Fruit fly (Drosophila melanogaster) whole organism, embryonic: ENCODE data around the gene slmo.

Source experiments
- CG10267 ChIP-seq: fragments of 200-800 bp; sonication (Bioruptor generic); optimal IDR thresholded peaks from 2 replicates; lab custom pipeline; 2018; ENCODE audit warnings: missing biosample characterization, mild to moderate bottlenecking, missing genetic modification characterization, moderate library complexity
- CG10543 ChIP-seq: fragments of 200-800 bp; sonication (Bioruptor generic); optimal IDR thresholded peaks from 3 replicates; lab custom pipeline; 2017; ENCODE audit warnings: missing biosample characterization, mild to moderate bottlenecking, missing genetic modification characterization, moderate library complexity
- CG11093 ChIP-seq: fragments of 200-800 bp; sonication (Bioruptor generic); IDR thresholded peaks from 3 replicates; pipeline ENCODE4 v1.3.6; 2022; ENCODE audit warnings: missing biosample characterization, missing genetic modification characterization
- CG12299 ChIP-seq: fragments of 200-800 bp; sonication (Bioruptor generic); optimal IDR thresholded peaks from 2 replicates; lab custom pipeline; 2018; ENCODE audit warnings: missing biosample characterization, mild to moderate bottlenecking, missing genetic modification characterization
- CG12391 ChIP-seq: fragments of 200-800 bp; sonication (Bioruptor generic); optimal IDR thresholded peaks from 3 replicates; lab custom pipeline; 2018; ENCODE audit warnings: missing biosample characterization, mild to moderate bottlenecking, missing genetic modification characterization, moderate library complexity
- CG12769 ChIP-seq: fragments of 200-800 bp; sonication (Bioruptor generic); optimal IDR thresholded peaks from 2 replicates; lab custom pipeline; 2019; ENCODE audit warnings: missing biosample characterization, mild to moderate bottlenecking, missing genetic modification characterization, moderate library complexity
- CG14014 ChIP-seq: fragments of 200-800 bp; sonication (Bioruptor generic); IDR thresholded peaks from 2 replicates; pipeline ENCODE4 v1.3.6; 2022; ENCODE audit warnings: missing biosample characterization, missing genetic modification characterization
- CG15073 ChIP-seq: fragments of 200-800 bp; sonication (Bioruptor generic); optimal IDR thresholded peaks from 2 replicates; lab custom pipeline; 2016; ENCODE audit warnings: missing biosample characterization, missing genetic modification characterization
- CG15479 ChIP-seq: fragments of 200-800 bp; sonication (Bioruptor generic); optimal IDR thresholded peaks from 3 replicates; lab custom pipeline; 2019; ENCODE audit warnings: missing biosample characterization, mild to moderate bottlenecking, missing genetic modification characterization, moderate library complexity
- CG15601 ChIP-seq: fragments of 200-800 bp; sonication (Bioruptor generic); optimal IDR thresholded peaks from 3 replicates; lab custom pipeline; 2019; ENCODE audit warnings: missing biosample characterization, mild to moderate bottlenecking, missing genetic modification characterization, moderate library complexity
- CG15696 ChIP-seq: fragments of 200-800 bp; sonication (Bioruptor generic); optimal IDR thresholded peaks from 2 replicates; lab custom pipeline; 2019; ENCODE audit warnings: missing biosample characterization, mild to moderate bottlenecking, missing genetic modification characterization, moderate library complexity
- CG16813 ChIP-seq: fragments of 200-800 bp; sonication (Bioruptor generic); IDR thresholded peaks from 3 replicates; pipeline ENCODE4 v1.3.6; 2022; ENCODE audit warnings: missing biosample characterization, missing genetic modification characterization; ENCODE audit not compliant: partially characterized antibody
- CG17568 ChIP-seq: fragments of 200-800 bp; sonication (Bioruptor generic); optimal IDR thresholded peaks from 2 replicates; lab custom pipeline; 2018; ENCODE audit warnings: missing biosample characterization, mild to moderate bottlenecking, missing genetic modification characterization, moderate library complexity
- CG1832 ChIP-seq: fragments of 200-800 bp; sonication (Bioruptor generic); optimal IDR thresholded peaks from 2 replicates; lab custom pipeline; 2017; ENCODE audit warnings: missing biosample characterization, mild to moderate bottlenecking, missing genetic modification characterization, inconsistent platforms
- CG31224 ChIP-seq: fragments of 200-800 bp; sonication (Bioruptor generic); IDR thresholded peaks from 2 replicates; pipeline ENCODE4 v1.3.6; 2022; ENCODE audit warnings: missing biosample characterization, missing genetic modification characterization
- CG42726 ChIP-seq: fragments of 200-800 bp; sonication (Bioruptor generic); IDR thresholded peaks from 2 replicates; pipeline ENCODE4 v1.3.6; 2022; ENCODE audit warnings: missing biosample characterization, missing genetic modification characterization; ENCODE audit not compliant: partially characterized antibody
- CG5180 ChIP-seq: fragments of 200-800 bp; sonication (Bioruptor generic); optimal IDR thresholded peaks from 3 replicates; lab custom pipeline; 2017; ENCODE audit warnings: missing biosample characterization, missing genetic modification characterization, mild to moderate bottlenecking, moderate library complexity, missing genetic modification reagents
- CG6272 ChIP-seq: fragments of 200-800 bp; sonication (Bioruptor generic); IDR thresholded peaks from 2 replicates; pipeline ENCODE4 v1.3.6; 2022; ENCODE audit warnings: missing biosample characterization, missing genetic modification characterization
- CG6791 ChIP-seq: fragments of 200-800 bp; sonication (Bioruptor generic); IDR thresholded peaks from 3 replicates; pipeline ENCODE4 v1.3.6; 2022; ENCODE audit warnings: missing biosample characterization, missing genetic modification characterization; ENCODE audit not compliant: partially characterized antibody
- CG7372 ChIP-seq: fragments of 200-800 bp; sonication (Bioruptor generic); IDR thresholded peaks from 2 replicates; pipeline ENCODE4 v1.3.6; 2022; ENCODE audit warnings: missing biosample characterization, missing genetic modification characterization
- CG7928 ChIP-seq: fragments of 200-800 bp; sonication (Bioruptor generic); optimal IDR thresholded peaks from 2 replicates; lab custom pipeline; 2017; ENCODE audit warnings: missing biosample characterization, mild to moderate bottlenecking, missing genetic modification characterization
- CG8478 ChIP-seq: fragments of >200 bp; optimal IDR thresholded peaks from 2 replicates; lab custom pipeline; 2018
- CG9817 ChIP-seq: fragments of 200-800 bp; sonication (Bioruptor generic); optimal IDR thresholded peaks from 2 replicates; lab custom pipeline; 2018; ENCODE audit warnings: missing biosample characterization, mild to moderate bottlenecking, missing genetic modification characterization, moderate library complexity
- CoRest ChIP-seq: fragments of 200-800 bp; sonication (Bioruptor generic); optimal IDR thresholded peaks from 3 replicates; lab custom pipeline; 2018; ENCODE audit warnings: missing biosample characterization, mild to moderate bottlenecking, missing genetic modification characterization, moderate library complexity
- Med ChIP-seq: fragments of 200-800 bp; sonication (Bioruptor generic); peaks from one replicate; lab custom pipeline; 2016; ENCODE audit warnings: missing biosample characterization, missing genetic modification characterization, mild to moderate bottlenecking, inconsistent platforms, moderate library complexity
- PHDP ChIP-seq: fragments of 200-800 bp; sonication (Bioruptor generic); optimal IDR thresholded peaks from 3 replicates; lab custom pipeline; 2018; ENCODE audit warnings: missing biosample characterization, mild to moderate bottlenecking, missing genetic modification characterization, moderate library complexity
- Rx ChIP-seq: fragments of 200-800 bp; sonication (Bioruptor generic); IDR thresholded peaks from 2 replicates; pipeline ENCODE4 v1.3.6; 2022; ENCODE audit warnings: missing biosample characterization, missing genetic modification characterization
- Stat92E ChIP-seq, 3 experiments: fragments of >200 bp in 2 of 3; fragments of 200-800 bp in 1 of 3; sonication (Bioruptor generic) in 1 of 3; optimal IDR thresholded peaks; 2 replicates each; lab custom pipeline; 2017 to 2019; ENCODE audit warnings: missing biosample characterization in 3 of 3, missing genetic modification characterization in 3 of 3, mild to moderate bottlenecking in 1 of 3, moderate library complexity in 1 of 3
- bowl ChIP-seq: fragments of 200-800 bp; sonication (Bioruptor generic); IDR thresholded peaks from 2 replicates; pipeline ENCODE4 v1.3.6; 2022; ENCODE audit warnings: missing biosample characterization, missing genetic modification characterization
- chinmo ChIP-seq: fragments of 200-800 bp; sonication (Bioruptor generic); IDR thresholded peaks from 4 replicates; pipeline ENCODE4 v1.3.6; 2022; ENCODE audit warnings: missing biosample characterization, missing genetic modification characterization; ENCODE audit not compliant: partially characterized antibody
- cwo ChIP-seq: fragments of 200-800 bp; sonication (Bioruptor generic); optimal IDR thresholded peaks from 3 replicates; lab custom pipeline; 2017; ENCODE audit warnings: missing biosample characterization, missing genetic modification characterization, mild to moderate bottlenecking, moderate library complexity, missing genetic modification reagents
- da ChIP-seq: fragments of 200-800 bp; sonication (Bioruptor generic); optimal IDR thresholded peaks from 2 replicates; lab custom pipeline; 2016; ENCODE audit warnings: missing biosample characterization, missing genetic modification characterization
- disco-r ChIP-seq: fragments of 200-800 bp; sonication (Bioruptor generic); optimal IDR thresholded peaks from 2 replicates; lab custom pipeline; 2016; ENCODE audit warnings: missing biosample characterization, missing genetic modification characterization
- dysf ChIP-seq: fragments of 200-800 bp; sonication (Bioruptor generic); IDR thresholded peaks from 3 replicates; pipeline ENCODE4 v1.3.6; 2022; ENCODE audit warnings: missing biosample characterization, missing genetic modification characterization
- grn ChIP-seq: fragments of 200-800 bp; sonication (Bioruptor generic); optimal IDR thresholded peaks from 3 replicates; lab custom pipeline; 2017; ENCODE audit warnings: missing biosample characterization, missing genetic modification characterization
- hth ChIP-seq: fragments of >200 bp; optimal IDR thresholded peaks from 2 replicates; lab custom pipeline; 2017; ENCODE audit warnings: inconsistent platforms
- nerfin-2 ChIP-seq: fragments of 200-800 bp; sonication (Bioruptor generic); IDR thresholded peaks from 2 replicates; pipeline ENCODE4 v1.3.6; 2022; ENCODE audit warnings: missing biosample characterization, missing genetic modification characterization; ENCODE audit not compliant: partially characterized antibody
- org-1 ChIP-seq: fragments of 200-800 bp; sonication (Bioruptor generic); optimal IDR thresholded peaks from 2 replicates; lab custom pipeline; 2017; ENCODE audit warnings: missing biosample characterization, missing genetic modification characterization
- pita ChIP-seq: fragments of 200-800 bp; sonication (Bioruptor generic); optimal IDR thresholded peaks from 2 replicates; lab custom pipeline; 2017; ENCODE audit warnings: missing biosample characterization, mild to moderate bottlenecking, missing genetic modification characterization
- rib ChIP-seq: fragments of 200-800 bp; sonication (Bioruptor generic); IDR thresholded peaks from 2 replicates; pipeline ENCODE4 v1.3.6; 2022; ENCODE audit warnings: missing biosample characterization, missing genetic modification characterization
- run ChIP-seq: fragments of 200-800 bp; sonication (Bioruptor generic); optimal IDR thresholded peaks from 3 replicates; lab custom pipeline; 2018; ENCODE audit warnings: missing biosample characterization, mild to moderate bottlenecking, missing genetic modification characterization
- salm ChIP-seq: fragments of 200-800 bp; sonication (Bioruptor generic); optimal IDR thresholded peaks from 2 replicates; lab custom pipeline; 2018; ENCODE audit warnings: missing biosample characterization, mild to moderate bottlenecking, missing genetic modification characterization
- shn ChIP-seq: fragments of 200-800 bp; sonication (Bioruptor generic); optimal IDR thresholded peaks from 3 replicates; lab custom pipeline; 2016; ENCODE audit warnings: missing biosample characterization, missing genetic modification characterization
- slbo ChIP-seq: fragments of 200-800 bp; sonication (Bioruptor generic); IDR thresholded peaks from 2 replicates; pipeline ENCODE4 v1.3.6; 2022; ENCODE audit warnings: missing biosample characterization, missing genetic modification characterization
- sr ChIP-seq: fragments of 200-800 bp; sonication (Bioruptor generic); IDR thresholded peaks from 3 replicates; pipeline ENCODE4 v1.3.6; 2022; ENCODE audit warnings: missing biosample characterization, missing genetic modification characterization
- stwl ChIP-seq: fragments of 200-800 bp; sonication (Bioruptor generic); optimal IDR thresholded peaks from 3 replicates; lab custom pipeline; 2018; ENCODE audit warnings: missing biosample characterization, mild to moderate bottlenecking, missing genetic modification characterization, moderate library complexity
- sug ChIP-seq: fragments of 200-800 bp; optimal IDR thresholded peaks from 2 replicates; lab custom pipeline; 2019; ENCODE audit warnings: missing biosample characterization, mild to moderate bottlenecking, missing genetic modification characterization, moderate library complexity
- tin ChIP-seq: fragments of 200-800 bp; sonication (Bioruptor generic); optimal IDR thresholded peaks from 3 replicates; lab custom pipeline; 2016; ENCODE audit warnings: missing biosample characterization, missing genetic modification characterization
- vnd ChIP-seq: fragments of 200-800 bp; sonication (Bioruptor generic); IDR thresholded peaks from 3 replicates; pipeline ENCODE4 v1.3.6; 2022; ENCODE audit warnings: missing biosample characterization, missing genetic modification characterization; ENCODE audit not compliant: partially characterized antibody

slmo gene

DNA sequence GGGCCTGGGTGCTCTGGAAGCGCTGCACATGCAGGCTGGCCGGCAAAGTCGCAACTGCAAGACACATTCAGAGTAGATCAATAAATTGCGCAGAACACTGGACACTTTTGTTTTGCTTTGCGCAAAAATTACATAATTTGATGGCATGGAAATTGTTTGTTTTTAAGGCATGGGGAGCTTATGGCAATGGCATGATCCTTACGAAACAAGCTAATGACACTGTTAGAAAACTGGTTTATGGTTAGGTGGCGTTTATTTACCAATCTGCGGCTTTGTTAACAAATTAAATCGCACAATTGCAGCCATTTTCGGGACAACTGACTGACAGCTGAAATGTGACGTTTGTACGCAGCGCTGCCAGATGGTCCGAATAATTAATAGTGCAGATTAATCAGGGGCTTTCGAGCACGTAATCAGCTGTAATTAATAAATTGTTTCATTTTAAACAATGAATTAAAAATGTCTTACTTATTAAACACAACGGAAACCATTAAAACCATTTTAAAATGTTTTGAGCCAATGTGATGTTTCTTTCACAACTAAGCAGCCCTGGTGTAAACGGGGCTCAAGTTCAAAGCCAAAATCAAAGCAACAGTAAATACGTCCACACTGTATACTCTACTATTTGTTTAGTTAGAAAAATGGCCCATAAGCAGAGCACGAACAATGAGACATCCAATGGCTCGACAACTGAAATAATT, 14.0 kb upstream of the slmo start, which contains the start of the genes ND-51 and CG13994 (continued):
- TF ChIP-seq Rx (GFP tag; lab: Robert Waterston, UW) (peak; percentile 74), CG9817 (tag; lab: Kevin White, UChicago) (peak; percentile 87), stwl (peak; percentile 94), Stat92E (GFP tag; optimal IDR thresholded peaks at IDR 0.05; lab: Kevin White, UChicago) (peak in 1 of 3 experiments; percentile 34), CG15073 (GFP tag; lab: Kevin White, UChicago) (no peak), CG31224 (GFP tag; lab: Robert Waterston, UW) (peak; percentile 57), da (GFP tag; lab: Kevin White, UChicago) (peak; percentile 76), CG15479 (peak; percentile 50), hth (lab: Kevin White, UChicago) (no peak), CG15601 (tag; lab: Kevin White, UChicago) (peak; percentile 83), CG8478 (lab: Kevin White, UChicago) (no peak), CG10543 (GFP tag; lab: Kevin White, UChicago) (peak; percentile 88), vnd (GFP tag; lab: Robert Waterston, UW) (no peak), PHDP (tag; lab: Kevin White, UChicago) (peak; percentile 73), CG6272 (GFP tag; lab: Robert Waterston, UW) (peak; percentile 70), CG14014 (GFP tag; lab: Robert Waterston, UW) (peak; percentile 81), sug (peak; percentile 86), CG6791 (no peak), grn (GFP tag; lab: Kevin White, UChicago) (no peak), nerfin-2 (GFP tag; lab: Robert Waterston, UW) (no peak), chinmo (no peak), CG10267 (tag; lab: Kevin White, UChicago) (peak; percentile 79), cwo (GFP tag; lab: Kevin White, UChicago) (peak; percentile 70), CG5180 (GFP tag; lab: Kevin White, UChicago) (peak; percentile 42), bowl (GFP tag; lab: Robert Waterston, UW) (peak; percentile 63; the same call in 1 of the 2 replicates), rib (GFP tag; lab: Robert Waterston, UW) (peak; percentile 56; the same call in 1 of the 2 replicates), CG17568 (GFP tag; lab: Kevin White, UChicago) (no peak), salm (tag; lab: Kevin White, UChicago) (peak; percentile 35), CG12391 (tag; lab: Kevin White, UChicago) (peak; percentile 83), shn (peak; percentile 76), CG7928 (GFP tag; lab: Kevin White, UChicago) (no peak), dysf (GFP tag; lab: Robert Waterston, UW) (peak; percentile 84), CG42726 (GFP tag; lab: Robert Waterston, UW) (no peak), CoRest (tag; lab: Kevin White, UChicago) (peak; percentile 90), CG15696 (tag; lab: Kevin White, UChicago) (peak; percentile 83), pita (GFP tag; lab: Kevin White, UChicago) (no peak), CG16813 (no peak), disco-r (GFP tag; lab: Kevin White, UChicago) (peak; percentile 50), CG12769 (tag; lab: Kevin White, UChicago) (no peak), org-1 (GFP tag; lab: Kevin White, UChicago) (no peak), CG12299 (tag; lab: Kevin White, UChicago) (peak; percentile 85), CG1832 (no peak), sr (GFP tag; lab: Robert Waterston, UW) (peak; percentile 45; the same call in 1 of the 3 replicates), CG7372 (GFP tag; lab: Robert Waterston, UW) (peak; percentile 83), slbo (GFP tag; lab: Robert Waterston, UW) (peak; percentile 89), run (tag; lab: Kevin White, UChicago) (peak; percentile 58), CG11093 (GFP tag; lab: Robert Waterston, UW) (peak; percentile 71; the same call in 2 of the 3 replicates), tin (GFP tag; lab: Kevin White, UChicago) (peak; percentile 85), Med (GFP tag; lab: Kevin White, UChicago) (peak; percentile 98)
